Fruit fly (Drosophila melanogaster): ENCODE measurements around the gene CG9427.

dm6 chr3R:9626266-9626665, 464 bp downstream of the CG9427 start:
- TF ChIP-seq CTCF (optimal IDR thresholded peaks at IDR 0.05) (no peak), CG8478 (optimal IDR thresholded peaks at IDR 0.05) (no peak)

Measured in S2 (cell line).